Worm (Caenorhabditis elegans) whole organism, L4 larva: ENCODE data around the gene php-3.
A peak's percentile ranks its signal among the peaks of the same experiment; 100 is the strongest.

Experiments
- F26F4.8 ChIP-seq: fragments of 200-800 bp; sonication (Bioruptor generic); conservative IDR thresholded peaks from 2 replicates; pipeline ENCODE4 v1.3.6; 2022; ENCODE audit warnings: missing genetic modification characterization, missing compliant biosample characterization
- F37D6.2 ChIP-seq: sonication (generic microtip); optimal IDR thresholded peaks from 2 replicates; lab custom pipeline; 2016; ENCODE audit warnings: mild to moderate bottlenecking, missing genetic modification characterization, missing compliant biosample characterization
- aha-1 ChIP-seq: fragments of 150-350 bp; peaks from one replicate; lab custom pipeline; 2014; ENCODE audit warnings: missing biosample characterization, missing genetic modification characterization
- aly-2 ChIP-seq: sonication (generic microtip); optimal IDR thresholded peaks from 2 replicates; lab custom pipeline; 2018; ENCODE audit warnings: missing biosample characterization, missing genetic modification characterization
- ceh-82 ChIP-seq: sonication (generic microtip); optimal IDR thresholded peaks from 2 replicates; lab custom pipeline; 2017; ENCODE audit warnings: missing biosample characterization, missing genetic modification characterization
- ces-1 ChIP-seq: fragments of 150-350 bp; sonication (generic microtip); optimal IDR thresholded peaks from 4 replicates; lab custom pipeline; 2014; ENCODE audit warnings: missing biosample characterization, missing genetic modification reagents, missing genetic modification characterization
- cey-2 ChIP-seq: sonication (generic microtip); optimal IDR thresholded peaks from 3 replicates; lab custom pipeline; 2017; ENCODE audit warnings: missing genetic modification characterization, mild to moderate bottlenecking, missing compliant biosample characterization, antibody characterized with exemption, borderline replicate concordance; ENCODE audit not compliant: insufficient read depth
- daf-12 ChIP-seq: fragments of 150-350 bp; optimal IDR thresholded peaks from 2 replicates; lab custom pipeline; 2014; ENCODE audit warnings: missing biosample characterization, missing genetic modification reagents, missing genetic modification characterization
- dmd-8 ChIP-seq: fragments of 200-800 bp; sonication (Bioruptor generic); IDR thresholded peaks from 2 replicates; pipeline ENCODE4 v1.3.6; 2022; ENCODE audit warnings: missing genetic modification characterization, missing compliant biosample characterization
- dpl-1 ChIP-seq: fragments of 150-350 bp; optimal IDR thresholded peaks from 2 replicates; lab custom pipeline; 2014; ENCODE audit warnings: missing biosample characterization, missing genetic modification reagents, missing genetic modification characterization
- dve-1 ChIP-seq: sonication (generic microtip); optimal IDR thresholded peaks from 2 replicates; lab custom pipeline; 2017; ENCODE audit warnings: antibody characterized with exemption, mild to moderate bottlenecking, missing genetic modification characterization, missing compliant biosample characterization; ENCODE audit not compliant: insufficient read depth
- gei-8 ChIP-seq: fragments of 200-800 bp; sonication (Bioruptor generic); optimal IDR thresholded peaks from 2 replicates; lab custom pipeline; 2018; ENCODE audit warnings: mild to moderate bottlenecking, missing genetic modification characterization, missing compliant biosample characterization
- hmg-1.1 ChIP-seq: fragments of 200-800 bp; sonication (Bioruptor generic); IDR thresholded peaks from 2 replicates; pipeline ENCODE4 v1.3.6; 2022; ENCODE audit warnings: missing genetic modification reagents, missing genetic modification characterization, missing compliant biosample characterization
- jun-1 ChIP-seq: fragments of 150-350 bp; optimal IDR thresholded peaks from 2 replicates; lab custom pipeline; 2014; ENCODE audit warnings: missing biosample characterization, missing genetic modification reagents, missing genetic modification characterization
- lim-7 ChIP-seq: fragments of 200-800 bp; sonication (Bioruptor generic); IDR thresholded peaks from 2 replicates; pipeline ENCODE4 v1.3.6; 2022; ENCODE audit warnings: missing genetic modification characterization, missing compliant biosample characterization
- lin-1 ChIP-seq: fragments of 200-800 bp; sonication (Bioruptor generic); IDR thresholded peaks from 2 replicates; pipeline ENCODE4 v1.3.6; 2022; ENCODE audit warnings: missing genetic modification reagents, missing genetic modification characterization, missing compliant biosample characterization
- lin-13 ChIP-seq: fragments of 150-350 bp; optimal IDR thresholded peaks from 2 replicates; lab custom pipeline; 2014; ENCODE audit warnings: missing biosample characterization, missing genetic modification reagents, missing genetic modification characterization
- lin-29 ChIP-seq: fragments of 200-800 bp; sonication (Bioruptor generic); IDR thresholded peaks from 2 replicates; pipeline ENCODE4 v1.3.6; 2022; ENCODE audit warnings: missing genetic modification reagents, missing genetic modification characterization, missing compliant biosample characterization
- lin-38 ChIP-seq: fragments of 200-800 bp; sonication (Bioruptor generic); IDR thresholded peaks from 2 replicates; pipeline ENCODE4 v1.3.6; 2022; ENCODE audit warnings: missing genetic modification reagents, missing genetic modification characterization, missing compliant biosample characterization
- lin-39 ChIP-seq: fragments of 150-350 bp; optimal IDR thresholded peaks from 2 replicates; lab custom pipeline; 2014; ENCODE audit warnings: missing biosample characterization, missing genetic modification reagents, missing genetic modification characterization
- lsy-2 ChIP-seq, 2 experiments: fragments of 150-350 bp in 1 of 2; sonication (generic microtip) in 1 of 2; optimal IDR thresholded peaks; 2 replicates each; lab custom pipeline; 2014 to 2017; ENCODE audit warnings: missing biosample characterization in 2 of 2, missing genetic modification characterization in 2 of 2
- mdt-29 ChIP-seq: fragments of 200-800 bp; sonication (Bioruptor generic); IDR thresholded peaks from 2 replicates; pipeline ENCODE4 v1.3.6; 2022; ENCODE audit warnings: missing genetic modification reagents, missing genetic modification characterization, missing compliant biosample characterization
- mes-2 ChIP-seq: sonication (generic microtip); optimal IDR thresholded peaks from 2 replicates; lab custom pipeline; 2016; ENCODE audit warnings: missing genotype, mild to moderate bottlenecking, missing genetic modification characterization, missing compliant biosample characterization; ENCODE audit not compliant: poor library complexity, severe bottlenecking
- mxl-3 ChIP-seq: fragments of 200-800 bp; sonication (Bioruptor generic); optimal IDR thresholded peaks from 2 replicates; lab custom pipeline; 2018; ENCODE audit warnings: mild to moderate bottlenecking, missing genetic modification characterization, missing compliant biosample characterization
- nhr-25 ChIP-seq: sonication (generic microtip); optimal IDR thresholded peaks from 2 replicates; lab custom pipeline; 2017; ENCODE audit warnings: missing genetic modification characterization, mild to moderate bottlenecking, missing compliant biosample characterization, antibody characterized with exemption, moderate library complexity, borderline replicate concordance; ENCODE audit not compliant: insufficient read depth
- nhr-28 ChIP-seq: fragments of 150-350 bp; optimal IDR thresholded peaks from 2 replicates; lab custom pipeline; 2014; ENCODE audit warnings: missing biosample characterization, missing genetic modification characterization
- nhr-6 ChIP-seq: fragments of 150-350 bp; optimal IDR thresholded peaks from 2 replicates; lab custom pipeline; 2014; ENCODE audit warnings: missing biosample characterization, missing genetic modification characterization
- pha-4 ChIP-seq, 2 experiments: fragments of 150-350 bp in 1 of 2; fragments of 200-800 bp in 1 of 2; sonication (Bioruptor generic) in 1 of 2; IDR thresholded peaks in 1 of 2; optimal IDR thresholded peaks in 1 of 2; 2 replicates each; pipeline versions ENCODE4 v1.3.6 to Lab custom; 2014 to 2022; ENCODE audit warnings: missing genetic modification characterization in 2 of 2, missing genetic modification reagents in 2 of 2, missing biosample characterization in 1 of 2, missing compliant biosample characterization in 1 of 2
- saeg-2 ChIP-seq: fragments of 200-800 bp; sonication (Bioruptor generic); IDR thresholded peaks from 2 replicates; pipeline ENCODE4 v1.3.6; 2022; ENCODE audit warnings: missing genetic modification reagents, missing genetic modification characterization, missing compliant biosample characterization
- sdz-12 ChIP-seq: fragments of 200-800 bp; sonication (Bioruptor generic); optimal IDR thresholded peaks from 2 replicates; lab custom pipeline; 2018; ENCODE audit warnings: mild to moderate bottlenecking, missing genetic modification characterization, missing compliant biosample characterization
- set-16 ChIP-seq: fragments of 200-800 bp; sonication (Bioruptor generic); IDR thresholded peaks from 2 replicates; pipeline ENCODE4 v1.3.6; 2022; ENCODE audit warnings: missing genetic modification reagents, missing genetic modification characterization, missing compliant biosample characterization
- snpc-4 ChIP-seq: fragments of 150-350 bp; optimal IDR thresholded peaks from 2 replicates; lab custom pipeline; 2014; ENCODE audit warnings: missing biosample characterization, missing genetic modification characterization
- unc-62 ChIP-seq, 3 experiments: fragments of 150-350 bp in 1 of 3; sonication (generic microtip); optimal IDR thresholded peaks in 2 of 3; peaks in 1 of 3; 1 replicate in 1 of 3; 2 replicates in 2 of 3; lab custom pipeline; 2014 to 2017; ENCODE audit warnings: missing biosample characterization in 3 of 3, missing genetic modification characterization in 3 of 3, missing genetic modification reagents in 3 of 3, missing genotype in 1 of 3
- vab-7 ChIP-seq: fragments of 200-800 bp; sonication (Bioruptor generic); IDR thresholded peaks from 2 replicates; pipeline ENCODE4 v1.3.6; 2022; ENCODE audit warnings: missing genetic modification reagents, missing genetic modification characterization, missing compliant biosample characterization
- zip-11 ChIP-seq: fragments of 200-800 bp; sonication (Bioruptor generic); IDR thresholded peaks from 2 replicates; pipeline ENCODE4 v1.3.6; 2022; ENCODE audit warnings: missing genetic modification characterization, missing compliant biosample characterization

The php-3 gene

DNA sequence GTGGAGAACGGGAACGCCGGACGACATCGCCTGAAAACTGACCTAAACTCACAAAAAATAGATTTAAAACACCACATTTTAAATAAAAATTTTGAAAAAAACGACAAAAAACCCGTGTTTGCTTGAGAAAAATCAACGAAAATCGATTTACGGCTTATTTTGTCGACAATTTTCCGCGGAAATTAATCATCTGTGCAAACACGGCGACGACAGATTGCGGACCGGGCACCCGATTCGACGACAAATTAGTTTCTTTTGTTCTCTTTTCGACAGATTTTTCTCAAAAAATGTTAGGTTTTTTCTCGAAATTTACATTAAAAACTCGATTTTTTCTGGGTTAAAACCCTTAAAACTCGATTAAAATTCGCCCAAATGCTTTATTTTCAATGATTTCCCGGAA is 18.9 kb downstream of the php-3 start, which contains the start of gene arx-3:
Gene arx-3 (minus strand): TSS at position 30 of the 400 bp plus-strand sequence.
- peak; percentile 35 for TF ChIP-seq dve-1 (tag; lab: Kevin White, UChicago)
- peak; percentile 19 for TF ChIP-seq ces-1
- TF ChIP-seq dpl-1 (GFP tag; lab: Kevin White, UChicago): peak; percentile 54
- no peak for TF ChIP-seq saeg-2 (GFP tag; lab: Robert Waterston, UW)
- TF ChIP-seq mes-2 (tag; lab: Kevin White, UChicago): peak; percentile 58
- TF ChIP-seq nhr-28 (tag; lab: Kevin White, UChicago): no peak
- TF ChIP-seq cey-2 (tag; lab: Kevin White, UChicago): no peak
- peak; percentile 48 for TF ChIP-seq lin-38
- TF ChIP-seq lsy-2 (tag; optimal IDR thresholded peaks at IDR 0.05; lab: Kevin White, UChicago): peak in 1 of 2 experiments; percentile 57

DNA sequence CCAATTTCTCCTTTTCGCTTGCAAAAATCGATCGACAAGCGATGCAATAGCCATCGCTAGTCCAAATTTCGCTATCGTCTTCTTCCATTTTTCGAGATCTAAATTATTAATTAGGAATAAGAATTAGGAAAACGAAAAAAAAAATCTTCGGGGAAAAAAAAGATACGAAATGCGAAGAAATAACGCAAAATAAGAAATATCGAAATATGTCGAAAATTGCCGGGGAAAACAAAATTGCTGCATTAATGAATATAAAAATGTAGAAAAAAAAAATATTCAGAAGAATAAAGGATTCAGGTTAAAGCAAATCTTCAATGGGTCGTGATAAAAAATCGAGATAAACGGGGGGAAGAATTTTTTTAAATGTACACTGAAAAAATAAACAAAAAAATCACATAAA is 25.1 kb downstream of the php-3 start, which contains the start of gene Y79H2A.3:
Gene Y79H2A.3 (minus strand): TSS at position 101 of the 400 bp plus-strand sequence.
- no peak for TF ChIP-seq dmd-8 (GFP tag; lab: Robert Waterston, UW)
- no peak for TF ChIP-seq snpc-4 (tag; lab: Kevin White, UChicago)
- TF ChIP-seq nhr-28 (tag; lab: Kevin White, UChicago): no peak
- TF ChIP-seq lin-1: no peak
- no peak for TF ChIP-seq lin-29
- no peak for TF ChIP-seq F26F4.8
- TF ChIP-seq lin-13 (GFP tag; lab: Kevin White, UChicago): no peak
- TF ChIP-seq ceh-82: no peak
- no peak for TF ChIP-seq aly-2 (tag; lab: Kevin White, UChicago)
- TF ChIP-seq mxl-3 (GFP tag; lab: Kevin White, UChicago): no peak
- no peak for TF ChIP-seq daf-12 (tag; lab: Kevin White, UChicago)
- TF ChIP-seq pha-4 (GFP tag; IDR thresholded peaks at IDR 0.05; lab: Robert Waterston, UW): no peak
- TF ChIP-seq pha-4 (tag; optimal IDR thresholded peaks at IDR 0.05; lab: Kevin White, UChicago): no peak
- TF ChIP-seq jun-1 (tag; lab: Kevin White, UChicago): no peak
- no peak for TF ChIP-seq mdt-29
- no peak for TF ChIP-seq lim-7 (GFP tag; lab: Robert Waterston, UW)
- TF ChIP-seq nhr-6 (tag; lab: Kevin White, UChicago): no peak
- TF ChIP-seq lin-39 (tag; lab: Kevin White, UChicago): no peak

DNA sequence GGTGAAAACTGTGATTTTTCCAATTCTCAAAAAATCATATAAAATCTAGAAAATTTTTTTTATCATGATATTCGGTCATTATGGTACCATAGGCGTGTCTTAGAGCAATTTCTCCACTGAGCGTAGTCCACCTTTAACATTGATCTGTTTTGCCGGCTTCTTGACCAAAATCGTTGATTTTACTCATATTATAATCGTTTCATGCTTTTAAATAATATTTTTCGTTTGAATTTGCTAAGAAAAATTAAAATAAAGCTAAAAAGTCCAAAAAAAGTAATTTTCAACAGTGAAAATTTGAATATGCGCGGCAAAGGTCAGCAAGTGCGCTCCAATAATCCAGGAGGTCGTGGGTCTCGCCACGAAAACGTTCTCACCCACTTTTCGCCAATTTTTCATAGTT is 36.4 kb downstream of the php-3 start, which contains the start of gene Y79H2A.4:
Gene Y79H2A.4 (plus strand): TSS at position 301 of the 400 bp plus-strand sequence.
- TF ChIP-seq zip-11: no peak
- TF ChIP-seq F37D6.2 (tag; lab: Kevin White, UChicago): no peak

DNA sequence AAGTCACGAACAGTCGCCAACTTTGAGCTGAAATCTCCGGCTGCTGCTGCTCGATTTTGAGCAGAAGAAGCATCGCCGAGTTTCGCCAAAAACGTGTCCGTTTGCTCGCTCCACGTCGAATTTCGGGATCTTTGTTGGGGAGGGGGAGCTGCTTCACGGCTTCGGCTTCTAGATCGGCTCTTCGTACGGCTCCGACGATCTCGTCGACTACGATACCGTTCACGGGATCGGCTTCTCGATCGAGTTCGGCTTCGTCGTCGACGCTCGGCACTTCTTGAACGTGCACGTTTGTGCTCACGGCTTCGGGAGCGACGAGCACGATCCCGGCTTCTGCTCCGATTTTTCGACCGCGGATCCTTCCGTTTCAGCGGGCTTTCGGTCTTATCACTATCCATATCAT is 40.1 kb downstream of the php-3 start:
- TF ChIP-seq F26F4.8: no peak
- peak; percentile 88 for TF ChIP-seq set-16 (GFP tag; lab: Robert Waterston, UW)

DNA sequence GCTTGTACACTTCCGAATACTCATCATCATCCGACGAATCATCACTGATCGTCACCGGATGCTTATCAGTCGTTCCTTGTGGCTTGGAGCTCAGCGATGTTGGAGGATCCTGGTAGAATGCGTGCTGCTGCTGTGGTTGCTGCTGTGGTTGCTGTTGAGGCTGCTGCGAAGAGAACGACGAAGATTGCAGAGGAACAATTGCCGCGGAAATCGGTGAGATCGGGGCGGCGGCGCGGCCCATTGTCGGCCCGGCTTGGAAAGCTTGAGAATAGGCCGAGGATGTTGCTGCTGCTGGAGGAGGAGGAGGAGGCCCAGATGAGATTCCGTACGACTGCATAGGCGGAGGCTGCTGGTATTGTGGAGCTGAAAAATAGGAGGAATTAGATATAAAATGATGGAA is 43.0 kb downstream of the php-3 start:
- TF ChIP-seq gei-8 (GFP tag; lab: Kevin White, UChicago) (no peak), set-16 (GFP tag; lab: Robert Waterston, UW) (peak; percentile 90), sdz-12 (GFP tag; lab: Kevin White, UChicago) (peak; percentile 26), aha-1 (tag; lab: Kevin White, UChicago) (peak; percentile 86), nhr-28 (tag; lab: Kevin White, UChicago) (no peak), hmg-1.1 (GFP tag; lab: Robert Waterston, UW) (no peak), unc-62 (GFP tag; optimal IDR thresholded peaks at IDR 0.05 in 1 of 2; lab: Kevin White, UChicago) (peak in 1 of 2 experiments; percentile 13), unc-62 (tag; optimal IDR thresholded peaks at IDR 0.05; lab: Kevin White, UChicago) (no peak), vab-7 (GFP tag; lab: Robert Waterston, UW) (no peak), nhr-25 (tag; lab: Kevin White, UChicago) (no peak)
